Worm (Caenorhabditis elegans): ENCODE data around the gene T25B9.3.

- TF ChIP-seq elt-1 (tag; optimal IDR thresholded peaks at IDR 0.05; ENCODE audit: borderline replicate concordance, insufficient read depth) = no peak
- TF ChIP-seq nhr-237 (tag; optimal IDR thresholded peaks at IDR 0.05) = no peak
- no peak for TF ChIP-seq lsy-2 (tag; optimal IDR thresholded peaks at IDR 0.05)
- TF ChIP-seq nhr-76 (tag; optimal IDR thresholded peaks at IDR 0.05) = no peak
- TF ChIP-seq mep-1 (tag; optimal IDR thresholded peaks at IDR 0.05) = no peak
- TF ChIP-seq elt-3 (tag; optimal IDR thresholded peaks at IDR 0.05) = no peak
- TF ChIP-seq ztf-11 (tag; optimal IDR thresholded peaks at IDR 0.05) = no peak
- TF ChIP-seq snpc-4 (tag; optimal IDR thresholded peaks at IDR 0.05) = no peak
These were observed 6.2 kb upstream of the T25B9.3 start, which contains the start of gene ssp-34 for ce11 chrIV:10738328-10738727.

Data from whole organism, mixed stage, embryonic.